Fruit fly (Drosophila melanogaster): ENCODE measurements around the gene RluA-2.

The RluA-2 gene

DNA sequence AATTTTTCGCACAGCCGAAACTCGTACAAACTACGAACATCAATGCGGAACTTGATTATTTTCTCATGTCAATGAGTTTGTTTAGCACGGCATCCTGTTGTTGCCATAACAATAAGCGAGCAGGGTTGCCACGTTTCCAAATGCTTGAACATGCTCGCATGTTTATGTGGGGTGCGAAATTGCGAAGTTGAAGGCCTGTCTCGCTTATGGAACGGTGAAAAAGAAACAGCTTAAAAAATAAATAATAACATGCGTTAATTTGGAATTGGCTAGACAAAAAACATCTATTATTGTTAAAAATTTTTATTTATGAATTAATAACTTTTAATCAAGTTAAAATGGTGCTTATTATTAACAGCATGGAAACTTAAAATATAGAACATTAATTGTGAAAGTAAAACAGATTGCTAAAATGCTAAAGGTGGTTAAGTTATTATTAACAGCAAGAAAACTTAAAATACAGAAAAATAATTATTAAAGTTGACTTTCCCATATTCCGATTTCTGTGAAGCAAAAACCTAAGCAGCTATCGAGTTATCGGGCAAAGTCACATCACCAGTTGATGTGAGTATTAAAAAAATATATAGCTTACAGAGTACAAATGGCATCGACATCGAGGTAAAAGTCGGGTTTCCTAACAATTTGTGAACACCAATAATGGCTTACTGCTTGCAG is 45.9 kb upstream of the RluA-2 start, which contains the start of the genes Bug22 and TfIIB (continued):
- TF ChIP-seq emc (GFP tag; optimal IDR thresholded peaks at IDR 0.05) (no peak), CG7745 (tag; optimal IDR thresholded peaks at IDR 0.05) (no peak), CG14710 (tag; optimal IDR thresholded peaks at IDR 0.05) (peak; percentile 79), bowl (GFP tag; IDR thresholded peaks at IDR 0.05) (no peak), tio (GFP tag; optimal IDR thresholded peaks at IDR 0.05) (no peak), CG16863 (GFP tag; optimal IDR thresholded peaks at IDR 0.05) (peak; percentile 35), Blimp-1 (GFP tag; optimal IDR thresholded peaks at IDR 0.05) (no peak), CG17359 (tag; optimal IDR thresholded peaks at IDR 0.05) (peak; percentile 68), chif (GFP tag; optimal IDR thresholded peaks at IDR 0.05) (peak; percentile 35 to 41), grn (GFP tag; optimal IDR thresholded peaks at IDR 0.05) (no peak), CG2202 (tag; optimal IDR thresholded peaks at IDR 0.05) (peak; percentile 21), Dbx (GFP tag; IDR thresholded peaks at IDR 0.05) (peak; percentile 66; the same call in 2 of the 3 replicates), Usf (GFP tag; optimal IDR thresholded peaks at IDR 0.05) (no peak), NC2α (GFP tag; optimal IDR thresholded peaks at IDR 0.05) (no peak), ase (GFP tag; IDR thresholded peaks at IDR 0.05) (no peak; the same call in 2 of the 3 replicates), HLH54F (GFP tag; optimal IDR thresholded peaks at IDR 0.05) (peak; percentile 83), C15 (GFP tag; IDR thresholded peaks at IDR 0.05) (no peak), CG5953 (GFP tag; IDR thresholded peaks at IDR 0.05) (no peak), Kr (GFP tag; optimal IDR thresholded peaks at IDR 0.05) (no peak), chn (GFP tag; optimal IDR thresholded peaks at IDR 0.05) (peak; percentile 81), onecut (GFP tag; IDR thresholded peaks at IDR 0.05) (peak; percentile 63), tx (GFP tag; optimal IDR thresholded peaks at IDR 0.05) (peak; percentile 46), CG9727 (GFP tag; optimal IDR thresholded peaks at IDR 0.05) (peak; percentile 72), gcm2 (GFP tag; optimal IDR thresholded peaks at IDR 0.05) (no peak), CG7556 (GFP tag; optimal IDR thresholded peaks at IDR 0.05) (peak; percentile 69), ash1 (GFP tag; optimal IDR thresholded peaks at IDR 0.05) (no peak), p53 (GFP tag; optimal IDR thresholded peaks at IDR 0.05) (no peak), CG15696 (tag; optimal IDR thresholded peaks at IDR 0.05) (peak; percentile 56), pita (GFP tag; optimal IDR thresholded peaks at IDR 0.05) (no peak), schlank (tag; optimal IDR thresholded peaks at IDR 0.05) (peak; percentile 33), CG13287 (GFP tag; IDR thresholded peaks at IDR 0.05; ENCODE audit: partially characterized antibody) (peak; percentile 47), CG10431 (GFP tag; optimal IDR thresholded peaks at IDR 0.05) (peak; percentile 18), corto (GFP tag; optimal IDR thresholded peaks at IDR 0.05) (no peak), aop (GFP tag; IDR thresholded peaks at IDR 0.05) (no peak), CG12219 (GFP tag; optimal IDR thresholded peaks at IDR 0.05) (peak; percentile 28), CG14965 (GFP tag; optimal IDR thresholded peaks at IDR 0.05; ENCODE audit: borderline replicate concordance) (no peak), Hr39 (optimal IDR thresholded peaks at IDR 0.05) (no peak), CG3163 (GFP tag; optimal IDR thresholded peaks at IDR 0.05) (peak; percentile 5), ATbp (GFP tag; optimal IDR thresholded peaks at IDR 0.05) (no peak), CG10321 (GFP tag; IDR thresholded peaks at IDR 0.05) (no peak), Dp (GFP tag; optimal IDR thresholded peaks at IDR 0.05) (peak; percentile 6), CG7786 (GFP tag; optimal IDR thresholded peaks at IDR 0.05) (peak; percentile 66), unpg (GFP tag; optimal IDR thresholded peaks at IDR 0.05) (peak; percentile 59), CG10147 (GFP tag; optimal IDR thresholded peaks at IDR 0.05) (peak; percentile 58), kah (GFP tag; optimal IDR thresholded peaks at IDR 0.05) (no peak), Antp (GFP tag; optimal IDR thresholded peaks at IDR 0.05) (peak; percentile 71), ssp (GFP tag; IDR thresholded peaks at IDR 0.05) (peak; percentile 57), E2f2 (GFP tag; IDR thresholded peaks at IDR 0.05) (peak; percentile 41; the same call in 1 of the 2 replicates), CG18599 (GFP tag; optimal IDR thresholded peaks at IDR 0.05) (no peak), Optix (GFP tag; IDR thresholded peaks at IDR 0.05) (peak; percentile 60; the same call in 1 of the 3 replicates), yki (optimal IDR thresholded peaks at IDR 0.05) (no peak)
